Worm (Caenorhabditis elegans) whole organism, L2 larva: ENCODE results near the gene ttr-3.

Experiments used
- egl-27 ChIP-seq: sonication (generic microtip); optimal IDR thresholded peaks from 3 replicates; lab custom pipeline; 2017; ENCODE audit warnings: missing biosample characterization, missing genetic modification reagents, missing genetic modification characterization
- unc-62 ChIP-seq: fragments of 150-350 bp; optimal IDR thresholded peaks from 2 replicates; lab custom pipeline; 2014; ENCODE audit warnings: missing biosample characterization, missing genetic modification reagents, missing genetic modification characterization

ce11 chrIII:9972192-9972811, 45.8 kb upstream of the ttr-3 start:
- TF ChIP-seq unc-62 (GFP tag; lab: Kevin White, UChicago) (no peak), egl-27 (no peak)
